Worm (Caenorhabditis elegans) whole organism, young adult: ENCODE measurements around the gene nhr-114.

Source experiments
- B0035.1 ChIP-seq: sonication (generic microtip); optimal IDR thresholded peaks from 2 replicates; lab custom pipeline; 2016; ENCODE audit warnings: missing genetic modification characterization, mild to moderate bottlenecking, missing compliant biosample characterization, missing genotype, missing genetic modification reagents
- B0336.3 ChIP-seq: fragments of 200-800 bp; sonication (Bioruptor generic); IDR thresholded peaks from 2 replicates; pipeline ENCODE4 v1.3.6; 2022; ENCODE audit warnings: missing genetic modification characterization, missing compliant biosample characterization
- C17E4.6 ChIP-seq: fragments of 200-800 bp; sonication (Bioruptor generic); IDR thresholded peaks from 2 replicates; pipeline ENCODE4 v1.3.6; 2022; ENCODE audit warnings: missing genetic modification reagents, missing genetic modification characterization, missing compliant biosample characterization
- F33H1.4 ChIP-seq: fragments of 200-800 bp; sonication (Bioruptor generic); IDR thresholded peaks from 2 replicates; pipeline ENCODE4 v1.3.6; 2022; ENCODE audit warnings: missing genetic modification reagents, missing genetic modification characterization, missing compliant biosample characterization
- F39B2.1 ChIP-seq: fragments of 200-800 bp; sonication (Bioruptor generic); IDR thresholded peaks from 2 replicates; pipeline ENCODE4 v1.3.6; 2022; ENCODE audit warnings: missing genetic modification reagents, missing genetic modification characterization, missing compliant biosample characterization
- F52B5.7 ChIP-seq: sonication (generic microtip); optimal IDR thresholded peaks from 2 replicates; lab custom pipeline; 2016; ENCODE audit warnings: mild to moderate bottlenecking, missing genetic modification characterization, missing compliant biosample characterization
- F55B11.4 ChIP-seq: sonication (generic microtip); optimal IDR thresholded peaks from 2 replicates; lab custom pipeline; 2016; ENCODE audit warnings: missing compliant biosample characterization, missing genetic modification characterization, borderline replicate concordance; ENCODE audit not compliant: insufficient read depth
- F57C9.4 ChIP-seq: sonication (generic microtip); optimal IDR thresholded peaks from 2 replicates; lab custom pipeline; 2017; ENCODE audit warnings: mild to moderate bottlenecking, missing genetic modification characterization, missing compliant biosample characterization
- K11D2.4 ChIP-seq: fragments of 200-800 bp; sonication (Bioruptor generic); IDR thresholded peaks from 2 replicates; pipeline ENCODE4 v1.3.6; 2022; ENCODE audit warnings: missing genetic modification reagents, missing genetic modification characterization, missing compliant biosample characterization
- K12H6.12 ChIP-seq: fragments of 200-800 bp; sonication (Bioruptor generic); optimal IDR thresholded peaks from 2 replicates; lab custom pipeline; 2018; ENCODE audit warnings: mild to moderate bottlenecking, missing genetic modification characterization, missing compliant biosample characterization
- Y67H2A.10 ChIP-seq: fragments of 200-800 bp; sonication (Bioruptor generic); conservative IDR thresholded peaks from 2 replicates; pipeline ENCODE4 v1.3.6; 2022; ENCODE audit warnings: missing genetic modification reagents, missing genetic modification characterization, missing compliant biosample characterization
- Y79H2A.3 ChIP-seq: fragments of 200-800 bp; sonication (Bioruptor generic); conservative IDR thresholded peaks from 2 replicates; pipeline ENCODE4 v1.3.6; 2022; ENCODE audit warnings: missing genetic modification reagents, missing genetic modification characterization, missing compliant biosample characterization
- ZK185.1 ChIP-seq: sonication (generic microtip); optimal IDR thresholded peaks from 2 replicates; lab custom pipeline; 2016; ENCODE audit warnings: mild to moderate bottlenecking, missing genetic modification characterization, missing compliant biosample characterization; ENCODE audit not compliant: poor library complexity, severe bottlenecking
- akir-1 ChIP-seq: fragments of 200-800 bp; sonication (Bioruptor generic); optimal IDR thresholded peaks from 2 replicates; lab custom pipeline; 2018; ENCODE audit warnings: mild to moderate bottlenecking, missing genetic modification characterization, moderate library complexity, missing compliant biosample characterization
- ama-1 ChIP-seq, 3 experiments: fragments of 150-350 bp in 1 of 3; sonication (generic microtip) in 2 of 3; optimal IDR thresholded peaks; 2 replicates each; lab custom pipeline; 2014 to 2018; ENCODE audit warnings: missing biosample characterization in 2 of 3, missing genetic modification characterization in 2 of 3, missing genetic modification reagents in 2 of 3
- aptf-2 ChIP-seq: fragments of 200-800 bp; sonication (Bioruptor generic); conservative IDR thresholded peaks from 2 replicates; pipeline ENCODE4 v1.3.6; 2022; ENCODE audit warnings: missing genetic modification reagents, missing genetic modification characterization, missing compliant biosample characterization
- athp-1 ChIP-seq: sonication (generic microtip); optimal IDR thresholded peaks from 2 replicates; lab custom pipeline; 2017; ENCODE audit warnings: mild to moderate bottlenecking, missing genetic modification characterization, missing compliant biosample characterization
- attf-3 ChIP-seq: fragments of 200-800 bp; sonication (Bioruptor generic); conservative IDR thresholded peaks from 2 replicates; pipeline ENCODE4 v1.3.6; 2022; ENCODE audit warnings: missing genetic modification reagents, missing genetic modification characterization, missing compliant biosample characterization
- attf-6 ChIP-seq: fragments of 200-800 bp; sonication (Bioruptor generic); IDR thresholded peaks from 2 replicates; pipeline ENCODE4 v1.3.6; 2022; ENCODE audit warnings: missing genetic modification reagents, missing genetic modification characterization, missing compliant biosample characterization
- cebp-2 ChIP-seq: fragments of 200-800 bp; sonication (Bioruptor generic); IDR thresholded peaks from 2 replicates; pipeline ENCODE4 v1.3.6; 2022; ENCODE audit warnings: missing genetic modification characterization, missing compliant biosample characterization
- ceh-27 ChIP-seq: fragments of 200-800 bp; sonication (Bioruptor generic); optimal IDR thresholded peaks from 2 replicates; lab custom pipeline; 2018; ENCODE audit warnings: mild to moderate bottlenecking, missing genetic modification characterization, moderate library complexity, missing compliant biosample characterization
- ceh-79 ChIP-seq: sonication (generic microtip); optimal IDR thresholded peaks from 2 replicates; lab custom pipeline; 2017; ENCODE audit warnings: mild to moderate bottlenecking, missing genetic modification characterization, missing compliant biosample characterization
- dpff-1 ChIP-seq: sonication (generic microtip); optimal IDR thresholded peaks from 2 replicates; lab custom pipeline; 2017; ENCODE audit warnings: mild to moderate bottlenecking, missing genetic modification characterization, missing compliant biosample characterization
- egl-18 ChIP-seq: fragments of 200-800 bp; sonication (Bioruptor generic); IDR thresholded peaks from 2 replicates; pipeline ENCODE4 v1.3.6; 2022; ENCODE audit warnings: missing genetic modification reagents, missing genetic modification characterization, missing compliant biosample characterization
- fkh-3 ChIP-seq: sonication (generic microtip); optimal IDR thresholded peaks from 2 replicates; lab custom pipeline; 2016; ENCODE audit warnings: mild to moderate bottlenecking, missing genetic modification characterization, missing compliant biosample characterization
- hrde-1 ChIP-seq: sonication (generic microtip); optimal IDR thresholded peaks from 2 replicates; lab custom pipeline; 2016; ENCODE audit warnings: missing genetic modification characterization, mild to moderate bottlenecking, missing compliant biosample characterization, moderate library complexity, missing genotype, missing genetic modification reagents, borderline replicate concordance
- lin-35 ChIP-seq, 3 experiments: fragments of 150-350 bp in 2 of 3; sonication (generic microtip) in 1 of 3; optimal IDR thresholded peaks; 2 replicates each; lab custom pipeline; 2014 to 2018; ENCODE audit warnings: missing biosample characterization in 3 of 3, missing genetic modification characterization in 3 of 3, missing genetic modification reagents in 3 of 3
- lin-54 ChIP-seq: fragments of 200-800 bp; sonication (Bioruptor generic); optimal IDR thresholded peaks from 2 replicates; lab custom pipeline; 2018; ENCODE audit warnings: mild to moderate bottlenecking, missing genetic modification characterization, missing compliant biosample characterization
- lir-1 ChIP-seq: fragments of 200-800 bp; sonication (Bioruptor generic); conservative IDR thresholded peaks from 2 replicates; pipeline ENCODE4 v1.3.6; 2022; ENCODE audit warnings: missing genetic modification reagents, missing genetic modification characterization, missing compliant biosample characterization
- lsl-1 ChIP-seq: fragments of 200-800 bp; sonication (Bioruptor generic); optimal IDR thresholded peaks from 2 replicates; lab custom pipeline; 2018; ENCODE audit warnings: mild to moderate bottlenecking, missing genetic modification characterization, moderate library complexity, missing compliant biosample characterization
- lsy-27 ChIP-seq: sonication (generic microtip); optimal IDR thresholded peaks from 2 replicates; lab custom pipeline; 2017; ENCODE audit warnings: missing genetic modification characterization, mild to moderate bottlenecking, missing compliant biosample characterization, antibody characterized with exemption, missing genotype, borderline replicate concordance; ENCODE audit not compliant: insufficient read depth
- madf-8 ChIP-seq: fragments of 200-800 bp; sonication (Bioruptor generic); conservative IDR thresholded peaks from 2 replicates; pipeline ENCODE4 v1.3.6; 2022; ENCODE audit warnings: missing genetic modification reagents, missing genetic modification characterization, missing compliant biosample characterization
- mes-4 ChIP-seq: sonication (generic microtip); optimal IDR thresholded peaks from 2 replicates; lab custom pipeline; 2016; ENCODE audit warnings: missing genotype, missing genetic modification characterization, missing compliant biosample characterization
- nfyb-1 ChIP-seq: fragments of 200-800 bp; sonication (Bioruptor generic); IDR thresholded peaks from 2 replicates; pipeline ENCODE4 v1.3.6; 2022; ENCODE audit warnings: missing genetic modification reagents, missing genetic modification characterization, missing compliant biosample characterization
- nhr-120 ChIP-seq: fragments of 200-800 bp; sonication (Bioruptor generic); IDR thresholded peaks from 2 replicates; pipeline ENCODE4 v1.3.6; 2022; ENCODE audit warnings: missing genetic modification characterization, missing compliant biosample characterization
- nhr-80 ChIP-seq: sonication (generic microtip); optimal IDR thresholded peaks from 2 replicates; lab custom pipeline; 2016; ENCODE audit warnings: missing genetic modification characterization, missing compliant biosample characterization
- nhr-90 ChIP-seq: sonication (generic microtip); optimal IDR thresholded peaks from 2 replicates; lab custom pipeline; 2016; ENCODE audit warnings: missing genotype, mild to moderate bottlenecking, missing genetic modification characterization, missing compliant biosample characterization
- rcor-1 ChIP-seq: fragments of 200-800 bp; sonication (Bioruptor generic); IDR thresholded peaks from 2 replicates; pipeline ENCODE4 v1.3.6; 2022; ENCODE audit warnings: missing genetic modification reagents, missing genetic modification characterization, missing compliant biosample characterization
- snpc-1.1 ChIP-seq: sonication (generic microtip); optimal IDR thresholded peaks from 2 replicates; lab custom pipeline; 2017; ENCODE audit warnings: missing genetic modification characterization, mild to moderate bottlenecking, missing compliant biosample characterization, antibody characterized with exemption, moderate library complexity, missing genotype, missing genetic modification reagents; ENCODE audit not compliant: insufficient read depth
- sptf-2 ChIP-seq: fragments of 200-800 bp; sonication (Bioruptor generic); optimal IDR thresholded peaks from 2 replicates; lab custom pipeline; 2018; ENCODE audit warnings: mild to moderate bottlenecking, missing genetic modification characterization, missing compliant biosample characterization
- tbp1 ChIP-seq: fragments of 200-800 bp; sonication (Bioruptor generic); optimal IDR thresholded peaks from 2 replicates; lab custom pipeline; 2018; ENCODE audit warnings: mild to moderate bottlenecking, missing genetic modification characterization, missing compliant biosample characterization
- tlf-1 ChIP-seq: fragments of 200-800 bp; sonication (Bioruptor generic); optimal IDR thresholded peaks from 2 replicates; lab custom pipeline; 2018; ENCODE audit warnings: mild to moderate bottlenecking, missing genetic modification characterization, missing compliant biosample characterization
- zfh-2 ChIP-seq: fragments of 200-800 bp; sonication (Bioruptor generic); conservative IDR thresholded peaks from 2 replicates; pipeline ENCODE4 v1.3.6; 2022; ENCODE audit warnings: missing genetic modification reagents, missing genetic modification characterization, missing compliant biosample characterization
- zim-3 ChIP-seq: sonication (generic microtip); optimal IDR thresholded peaks from 2 replicates; lab custom pipeline; 2017; ENCODE audit warnings: mild to moderate bottlenecking, missing genetic modification characterization, moderate library complexity, missing compliant biosample characterization
- ztf-18 ChIP-seq: sonication (generic microtip); optimal IDR thresholded peaks from 2 replicates; lab custom pipeline; 2016; ENCODE audit warnings: missing genotype, mild to moderate bottlenecking, missing genetic modification characterization, missing compliant biosample characterization
- ztf-22 ChIP-seq: fragments of 200-800 bp; sonication (Bioruptor generic); optimal IDR thresholded peaks from 2 replicates; lab custom pipeline; 2018; ENCODE audit warnings: mild to moderate bottlenecking, missing genetic modification characterization, moderate library complexity, missing compliant biosample characterization
- ztf-26 ChIP-seq: sonication (generic microtip); optimal IDR thresholded peaks from 2 replicates; lab custom pipeline; 2017; ENCODE audit warnings: missing genetic modification characterization, missing compliant biosample characterization

nhr-114 gene

DNA sequence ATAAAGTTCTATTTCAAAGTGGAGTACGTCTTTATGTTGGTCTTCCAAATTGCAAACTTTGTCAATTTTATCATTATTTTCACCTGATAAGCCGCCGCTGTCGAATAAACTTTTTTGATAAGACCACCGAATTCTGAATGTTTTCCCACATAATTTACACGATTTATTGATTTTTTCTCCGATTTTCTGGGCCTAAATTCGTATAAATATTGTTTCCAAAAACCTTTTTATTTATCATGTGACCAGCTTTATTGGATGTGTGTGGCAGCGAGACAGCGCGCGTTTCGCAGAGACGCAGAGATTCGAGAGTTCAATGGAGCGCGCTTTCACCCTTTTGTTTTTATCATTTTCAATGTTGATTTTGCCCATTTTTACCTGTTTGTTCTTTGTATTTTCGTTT, 44.0 kb upstream of the nhr-114 start (continued):
- TF ChIP-seq B0035.1 (tag; lab: Kevin White, UChicago), result no peak
- TF ChIP-seq mes-4 (tag; lab: Kevin White, UChicago), result no peak
- TF ChIP-seq lin-35 (GFP tag; optimal IDR thresholded peaks at IDR 0.05; lab: Kevin White, UChicago), result peak in 1 of 3 experiments; percentile 47
- peak; percentile 3 for TF ChIP-seq lsl-1
- no peak for TF ChIP-seq attf-3 (GFP tag; lab: Robert Waterston, UW)
- no peak; the same call in 1 of the 2 replicates for TF ChIP-seq madf-8 (GFP tag; lab: Robert Waterston, UW)
- TF ChIP-seq sptf-2 (GFP tag; lab: Kevin White, UChicago), result no peak
- no peak for TF ChIP-seq ztf-18
- no peak for TF ChIP-seq zim-3 (tag; lab: Kevin White, UChicago)
- no peak for TF ChIP-seq lsy-27 (tag; lab: Kevin White, UChicago)
- no peak for TF ChIP-seq C17E4.6 (GFP tag; lab: Robert Waterston, UW)
- TF ChIP-seq nhr-120 (GFP tag; lab: Robert Waterston, UW), result no peak
- TF ChIP-seq ztf-26 (tag; lab: Kevin White, UChicago), result no peak
- TF ChIP-seq F33H1.4 (GFP tag; lab: Robert Waterston, UW), result peak; percentile 31; the same call in 1 of the 2 replicates
- no peak for TF ChIP-seq nhr-90 (tag; lab: Kevin White, UChicago)
- no peak for TF ChIP-seq aptf-2
- 0 out of 2 replicates have a peak, but pooled peaks have one; percentile 24 for TF ChIP-seq nfyb-1 (GFP tag; lab: Robert Waterston, UW)
- peak; percentile 23 for TF ChIP-seq tbp1
- TF ChIP-seq athp-1 (tag; lab: Kevin White, UChicago), result no peak
- TF ChIP-seq lin-54 (GFP tag; lab: Kevin White, UChicago), result peak; percentile 44
- TF ChIP-seq F39B2.1, result no peak
- no peak for TF ChIP-seq F57C9.4 (tag; lab: Kevin White, UChicago)
- no peak for TF ChIP-seq tlf-1 (GFP tag; lab: Kevin White, UChicago)
- peak; percentile 52; the same call in 1 of the 2 replicates for TF ChIP-seq K11D2.4 (GFP tag; lab: Robert Waterston, UW)
- TF ChIP-seq snpc-1.1 (tag; lab: Kevin White, UChicago), result no peak
- no peak for TF ChIP-seq akir-1
- TF ChIP-seq F55B11.4 (tag; lab: Kevin White, UChicago), result no peak
- no peak for TF ChIP-seq K12H6.12 (tag; lab: Kevin White, UChicago)
- TF ChIP-seq rcor-1 (GFP tag; lab: Robert Waterston, UW), result no peak
- TF ChIP-seq egl-18 (GFP tag; lab: Robert Waterston, UW), result no peak

ce11 chrV:4144205-4144604, 42.8 kb upstream of the nhr-114 start, which contains the start of gene Y45G5AL.1:
Y45G5AL.1 (plus strand) TSS chrV:4144505.
- TF ChIP-seq ztf-22 (GFP tag; lab: Kevin White, UChicago), result no peak
- no peak for TF ChIP-seq ama-1 (optimal IDR thresholded peaks at IDR 0.05; lab: Kevin White, UChicago)
- no peak for TF ChIP-seq ama-1 (GFP tag; optimal IDR thresholded peaks at IDR 0.05; lab: Kevin White, UChicago)
- no peak for TF ChIP-seq F52B5.7 (tag; lab: Kevin White, UChicago)
- TF ChIP-seq dpff-1, result no peak
- TF ChIP-seq ceh-79 (tag; lab: Kevin White, UChicago), result no peak
- no peak for TF ChIP-seq Y67H2A.10
- TF ChIP-seq hrde-1 (tag; lab: Kevin White, UChicago), result no peak
- no peak for TF ChIP-seq sptf-2 (GFP tag; lab: Kevin White, UChicago)
- no peak for TF ChIP-seq lin-54 (GFP tag; lab: Kevin White, UChicago)
- TF ChIP-seq Y79H2A.3 (GFP tag; lab: Robert Waterston, UW), result no peak
- no peak for TF ChIP-seq zfh-2 (GFP tag; lab: Robert Waterston, UW)
- no peak for TF ChIP-seq nhr-80
- no peak for TF ChIP-seq snpc-1.1 (tag; lab: Kevin White, UChicago)
- TF ChIP-seq attf-6 (GFP tag; lab: Robert Waterston, UW), result no peak
- no peak for TF ChIP-seq ceh-27 (GFP tag; lab: Kevin White, UChicago)
- no peak for TF ChIP-seq ZK185.1
- no peak for TF ChIP-seq cebp-2 (GFP tag; lab: Robert Waterston, UW)
- no peak for TF ChIP-seq fkh-3 (tag; lab: Kevin White, UChicago)
- no peak for TF ChIP-seq B0336.3 (GFP tag; lab: Robert Waterston, UW)
- no peak for TF ChIP-seq lir-1 (GFP tag; lab: Robert Waterston, UW)
